Fruit fly (Drosophila melanogaster): ENCODE results near the gene CG12877.
A peak's percentile ranks its signal among the peaks of the same experiment; 100 is the strongest.

Gene CG12877

dm6 chr3R:27706581-27707181 lies at the start of gene CG12877, which contains the start of gene CROT (continued):
- peak; percentile 70 for TF ChIP-seq fd59A (GFP tag; optimal IDR thresholded peaks at IDR 0.05)
- peak; percentile 90 for TF ChIP-seq Eip78C (GFP tag)
- peak; percentile 84 for TF ChIP-seq pdm3 (GFP tag; optimal IDR thresholded peaks at IDR 0.05)
- peak; percentile 54 for TF ChIP-seq dac (GFP tag; optimal IDR thresholded peaks at IDR 0.05)
- peak; percentile 78; the same call in 1 of the 2 replicates for TF ChIP-seq CG11294 (GFP tag; IDR thresholded peaks at IDR 0.05)
- peak; percentile 57 for TF ChIP-seq CG8119 (GFP tag; IDR thresholded peaks at IDR 0.05)
- peak; percentile 28 for TF ChIP-seq Eip93F (GFP tag; optimal IDR thresholded peaks at IDR 0.05)
- peak; percentile 54 for TF ChIP-seq CG6808 (GFP tag; optimal IDR thresholded peaks at IDR 0.05)
- TF ChIP-seq Hr39 (GFP tag; optimal IDR thresholded peaks at IDR 0.05), result peak; percentile 70

dm6 chr3R:27660127-27660579 lies 46.7 kb upstream of the CG12877 start, which contains the start of gene Mlc1:
Gene Mlc1 (minus strand): TSS chr3R:27660177.
- TF ChIP-seq CG3032 (tag; optimal IDR thresholded peaks at IDR 0.05) (no peak), CG8119 (GFP tag; IDR thresholded peaks at IDR 0.05) (no peak), Ets96B (tag; optimal IDR thresholded peaks at IDR 0.05) (no peak), CG32006 (GFP tag; optimal IDR thresholded peaks at IDR 0.05) (no peak), CG16779 (tag; optimal IDR thresholded peaks at IDR 0.05) (no peak), CG6854 (GFP tag; optimal IDR thresholded peaks at IDR 0.05) (no peak), Met (GFP tag; optimal IDR thresholded peaks at IDR 0.05) (no peak), Eip78C (GFP tag) (no peak), Eip93F (GFP tag; optimal IDR thresholded peaks at IDR 0.05) (no peak), CG11762 (GFP tag; optimal IDR thresholded peaks at IDR 0.05; ENCODE audit: insufficient read depth) (no peak), CG9139 (GFP tag; optimal IDR thresholded peaks at IDR 0.05) (no peak), lz (GFP tag; optimal IDR thresholded peaks at IDR 0.05) (no peak), Hr4 (GFP tag; optimal IDR thresholded peaks at IDR 0.05) (no peak), spab (GFP tag; optimal IDR thresholded peaks at IDR 0.05) (no peak), Gug (GFP tag; IDR thresholded peaks at IDR 0.05) (no peak), CG6808 (GFP tag; optimal IDR thresholded peaks at IDR 0.05) (no peak), pdm3 (GFP tag; optimal IDR thresholded peaks at IDR 0.05) (no peak), CG8632 (GFP tag; optimal IDR thresholded peaks at IDR 0.05) (no peak), Sox14 (GFP tag; optimal IDR thresholded peaks at IDR 0.05) (no peak)

- TF ChIP-seq CG3919 (GFP tag; optimal IDR thresholded peaks at IDR 0.05), result no peak
- no peak for TF ChIP-seq dac (GFP tag; optimal IDR thresholded peaks at IDR 0.05)
- TF ChIP-seq Sox15 (GFP tag; optimal IDR thresholded peaks at IDR 0.05), result no peak
- TF ChIP-seq Ets21C (GFP tag; optimal IDR thresholded peaks at IDR 0.05), result no peak
- TF ChIP-seq achi (GFP tag; optimal IDR thresholded peaks at IDR 0.05), result no peak
- no peak for TF ChIP-seq CG16779 (tag; optimal IDR thresholded peaks at IDR 0.05)
- TF ChIP-seq CG32006 (GFP tag; optimal IDR thresholded peaks at IDR 0.05), result no peak
- no peak for TF ChIP-seq Hr38 (GFP tag; optimal IDR thresholded peaks at IDR 0.05)
- no peak for TF ChIP-seq lz (GFP tag; optimal IDR thresholded peaks at IDR 0.05)
- TF ChIP-seq topi (GFP tag; optimal IDR thresholded peaks at IDR 0.05), result no peak
- no peak for TF ChIP-seq CG11762 (GFP tag; optimal IDR thresholded peaks at IDR 0.05; ENCODE audit: insufficient read depth)
These were observed 45.5 kb upstream of the CG12877 start for dm6 chr3R:27661389-27661788.

- TF ChIP-seq Blimp-1 (GFP tag; optimal IDR thresholded peaks at IDR 0.05), result no peak
These were observed 44.9 kb upstream of the CG12877 start, which contains the start of gene unc80 for dm6 chr3R:27661971-27662489. Gene unc80 (plus strand): TSS chr3R:27662439.

dm6 chr3R:27662857-27663256 lies 44.0 kb upstream of the CG12877 start:
- no peak for TF ChIP-seq OdsH (GFP tag; optimal IDR thresholded peaks at IDR 0.05)

All from whole organism, prepupa.